Fruit fly (Drosophila melanogaster) whole organism, prepupa: Measurements from ENCODE around the gene CG31897.

Experiments
- Blimp-1 ChIP-seq: fragments of 200-800 bp; sonication (Bioruptor generic); optimal IDR thresholded peaks from 3 replicates; lab custom pipeline; 2017; ENCODE audit warnings: missing biosample characterization, missing genetic modification characterization, mild to moderate bottlenecking, moderate library complexity, missing genetic modification reagents
- CG10631 ChIP-seq: fragments of 200-800 bp; sonication (Bioruptor generic); optimal IDR thresholded peaks from 2 replicates; lab custom pipeline; 2016; ENCODE audit warnings: missing biosample characterization, missing genetic modification characterization
- CG11294 ChIP-seq: fragments of 200-800 bp; sonication (Bioruptor generic); IDR thresholded peaks from 2 replicates; pipeline ENCODE4 v1.3.6; 2022; ENCODE audit warnings: missing biosample characterization, missing genetic modification characterization
- CG11762 ChIP-seq: fragments of 200-800 bp; sonication (Bioruptor generic); optimal IDR thresholded peaks from 3 replicates; lab custom pipeline; 2016; ENCODE audit warnings: missing biosample characterization, missing genetic modification characterization; ENCODE audit not compliant: insufficient read depth
- CG11902 ChIP-seq: fragments of 200-800 bp; sonication (Bioruptor generic); optimal IDR thresholded peaks from 3 replicates; lab custom pipeline; 2016; ENCODE audit warnings: missing biosample characterization, missing genetic modification characterization
- CG15336 ChIP-seq: fragments of 200-800 bp; sonication (Bioruptor generic); IDR thresholded peaks from 2 replicates; pipeline ENCODE4 v1.3.6; 2022; ENCODE audit warnings: missing biosample characterization, missing genetic modification characterization
- CG1621 ChIP-seq: fragments of 200-800 bp; sonication (Bioruptor generic); optimal IDR thresholded peaks from 3 replicates; lab custom pipeline; 2018; ENCODE audit warnings: missing biosample characterization, mild to moderate bottlenecking, missing genetic modification characterization
- CG16779 ChIP-seq: fragments of 200-800 bp; sonication (Bioruptor generic); optimal IDR thresholded peaks from 3 replicates; lab custom pipeline; 2017; ENCODE audit warnings: missing biosample characterization, mild to moderate bottlenecking, missing genetic modification characterization
- CG3032 ChIP-seq: fragments of 200-800 bp; optimal IDR thresholded peaks from 2 replicates; lab custom pipeline; 2019; ENCODE audit warnings: missing biosample characterization, mild to moderate bottlenecking, missing genetic modification characterization, moderate library complexity
- CG31627 ChIP-seq: fragments of 200-800 bp; sonication (Bioruptor generic); optimal IDR thresholded peaks from 3 replicates; lab custom pipeline; 2016; ENCODE audit warnings: missing biosample characterization, missing genetic modification characterization
- CG34406 ChIP-seq: fragments of 200-800 bp; sonication (Bioruptor generic); optimal IDR thresholded peaks from 3 replicates; lab custom pipeline; 2016; ENCODE audit warnings: missing biosample characterization, missing genetic modification characterization
- CG3919 ChIP-seq: fragments of 200-800 bp; sonication (Bioruptor generic); optimal IDR thresholded peaks from 3 replicates; lab custom pipeline; 2016; ENCODE audit warnings: missing biosample characterization, missing genetic modification characterization
- CG4318 ChIP-seq: fragments of 200-800 bp; sonication (Bioruptor generic); optimal IDR thresholded peaks from 3 replicates; lab custom pipeline; 2017; ENCODE audit warnings: missing biosample characterization, mild to moderate bottlenecking, missing genetic modification characterization
- CG6163 ChIP-seq: fragments of 200-800 bp; sonication (Bioruptor generic); IDR thresholded peaks from 3 replicates; pipeline ENCODE4 v1.3.6; 2022; ENCODE audit warnings: missing biosample characterization, missing genetic modification characterization
- CG6276 ChIP-seq: fragments of 200-800 bp; sonication (Bioruptor generic); optimal IDR thresholded peaks from 2 replicates; lab custom pipeline; 2017; ENCODE audit warnings: missing biosample characterization, mild to moderate bottlenecking, missing genetic modification characterization
- CG6792 ChIP-seq: fragments of 200-800 bp; sonication (Bioruptor generic); optimal IDR thresholded peaks from 3 replicates; lab custom pipeline; 2016; ENCODE audit warnings: missing biosample characterization, missing genetic modification characterization
- CG6808 ChIP-seq: fragments of 200-800 bp; sonication (Bioruptor generic); optimal IDR thresholded peaks from 3 replicates; lab custom pipeline; 2017; ENCODE audit warnings: missing biosample characterization, missing genetic modification characterization, mild to moderate bottlenecking, moderate library complexity, missing genetic modification reagents
- CG6854 ChIP-seq: fragments of 200-800 bp; sonication (Bioruptor generic); optimal IDR thresholded peaks from 2 replicates; lab custom pipeline; 2017; ENCODE audit warnings: missing biosample characterization, mild to moderate bottlenecking, missing genetic modification characterization
- CG7368 ChIP-seq: fragments of 200-800 bp; sonication (Bioruptor generic); optimal IDR thresholded peaks from 3 replicates; lab custom pipeline; 2016; ENCODE audit warnings: missing biosample characterization, missing genetic modification characterization
- CG8119 ChIP-seq: fragments of 200-800 bp; sonication (Bioruptor generic); IDR thresholded peaks from 3 replicates; pipeline ENCODE4 v1.3.6; 2022; ENCODE audit warnings: missing biosample characterization, missing genetic modification characterization
- CG8319 ChIP-seq: fragments of 200-800 bp; sonication (Bioruptor generic); optimal IDR thresholded peaks from 3 replicates; lab custom pipeline; 2016; ENCODE audit warnings: missing biosample characterization, missing genetic modification characterization
- CG8632 ChIP-seq: fragments of 200-800 bp; sonication (Bioruptor generic); optimal IDR thresholded peaks from 3 replicates; lab custom pipeline; 2016; ENCODE audit warnings: missing biosample characterization, missing genetic modification characterization
- CG9139 ChIP-seq: fragments of 200-800 bp; sonication (Bioruptor generic); optimal IDR thresholded peaks from 3 replicates; lab custom pipeline; 2017; ENCODE audit warnings: missing biosample characterization, mild to moderate bottlenecking, missing genetic modification characterization
- Eip75B ChIP-seq: fragments of 200-800 bp; sonication (Bioruptor generic); optimal IDR thresholded peaks from 3 replicates; lab custom pipeline; 2016; ENCODE audit warnings: missing biosample characterization, missing genetic modification characterization
- Eip78C ChIP-seq: fragments of 200-800 bp; sonication (Bioruptor generic); peaks from one replicate; lab custom pipeline; 2016; ENCODE audit warnings: missing biosample characterization, missing genetic modification characterization
- Eip93F ChIP-seq: fragments of 200-800 bp; sonication (Bioruptor generic); optimal IDR thresholded peaks from 2 replicates; lab custom pipeline; 2016; ENCODE audit warnings: missing biosample characterization, mild to moderate bottlenecking, missing genetic modification characterization
- Ets21C ChIP-seq: fragments of 200-800 bp; sonication (Bioruptor generic); optimal IDR thresholded peaks from 3 replicates; lab custom pipeline; 2016; ENCODE audit warnings: missing biosample characterization, missing genetic modification characterization
- Hr38 ChIP-seq: sonication (Bioruptor generic); optimal IDR thresholded peaks from 2 replicates; lab custom pipeline; 2016; ENCODE audit warnings: missing biosample characterization, missing genetic modification characterization
- Hr39 ChIP-seq: fragments of 200-800 bp; sonication (Bioruptor generic); optimal IDR thresholded peaks from 2 replicates; lab custom pipeline; 2016; ENCODE audit warnings: missing biosample characterization, missing genetic modification characterization
- Hr4 ChIP-seq: fragments of 200-800 bp; sonication (Bioruptor generic); optimal IDR thresholded peaks from 3 replicates; lab custom pipeline; 2016; ENCODE audit warnings: missing biosample characterization, missing genetic modification characterization
- Lpt ChIP-seq: fragments of 200-800 bp; sonication (Bioruptor generic); optimal IDR thresholded peaks from 3 replicates; lab custom pipeline; 2016; ENCODE audit warnings: missing biosample characterization, missing genetic modification characterization
- OdsH ChIP-seq: fragments of 200-800 bp; sonication (Bioruptor generic); optimal IDR thresholded peaks from 3 replicates; lab custom pipeline; 2016; ENCODE audit warnings: missing biosample characterization, missing genetic modification characterization
- Sox102F ChIP-seq: fragments of 200-800 bp; sonication (Bioruptor generic); optimal IDR thresholded peaks from 2 replicates; lab custom pipeline; 2016; ENCODE audit warnings: missing biosample characterization, mild to moderate bottlenecking, missing genetic modification characterization
- Sox15 ChIP-seq: fragments of 200-800 bp; sonication (Bioruptor generic); optimal IDR thresholded peaks from 3 replicates; lab custom pipeline; 2016; ENCODE audit warnings: missing biosample characterization, missing genetic modification characterization
- acj6 ChIP-seq: fragments of 200-800 bp; sonication (Bioruptor generic); optimal IDR thresholded peaks from 3 replicates; lab custom pipeline; 2016; ENCODE audit warnings: missing biosample characterization, missing genetic modification characterization
- cyc ChIP-seq: fragments of 200-800 bp; sonication (Bioruptor generic); optimal IDR thresholded peaks from 3 replicates; lab custom pipeline; 2016; ENCODE audit warnings: missing biosample characterization, missing genetic modification characterization
- dsx ChIP-seq: fragments of 200-800 bp; optimal IDR thresholded peaks from 3 replicates; lab custom pipeline; 2019; ENCODE audit warnings: missing biosample characterization, mild to moderate bottlenecking, missing genetic modification characterization, moderate library complexity; ENCODE audit not compliant: poor library complexity, severe bottlenecking
- eg ChIP-seq: fragments of 200-800 bp; sonication (Bioruptor generic); IDR thresholded peaks from 3 replicates; pipeline ENCODE4 v1.3.6; 2022; ENCODE audit warnings: missing biosample characterization, missing genetic modification characterization
- esn ChIP-seq: fragments of 200-800 bp; sonication (Bioruptor generic); optimal IDR thresholded peaks from 2 replicates; lab custom pipeline; 2016; ENCODE audit warnings: missing biosample characterization, mild to moderate bottlenecking, missing genetic modification characterization, moderate library complexity
- fkh ChIP-seq: fragments of 200-800 bp; sonication (Bioruptor generic); optimal IDR thresholded peaks from 3 replicates; lab custom pipeline; 2017; ENCODE audit warnings: missing biosample characterization, mild to moderate bottlenecking, missing genetic modification characterization, moderate library complexity
- lz ChIP-seq: fragments of 200-800 bp; sonication (Bioruptor generic); optimal IDR thresholded peaks from 3 replicates; lab custom pipeline; 2016; ENCODE audit warnings: missing biosample characterization, missing genetic modification characterization
- pdm3 ChIP-seq: fragments of 200-800 bp; sonication (Bioruptor generic); optimal IDR thresholded peaks from 3 replicates; lab custom pipeline; 2016; ENCODE audit warnings: missing biosample characterization, missing genetic modification characterization
- salr ChIP-seq, 2 experiments: fragments of 200-800 bp; sonication (Bioruptor generic); optimal IDR thresholded peaks; 3 replicates each; lab custom pipeline; 2016 to 2018; ENCODE audit warnings: missing biosample characterization in 2 of 2, missing genetic modification characterization in 2 of 2, mild to moderate bottlenecking in 1 of 2
- spab ChIP-seq: fragments of 200-800 bp; sonication (Bioruptor generic); optimal IDR thresholded peaks from 2 replicates; lab custom pipeline; 2017; ENCODE audit warnings: missing biosample characterization, mild to moderate bottlenecking, missing genetic modification characterization, missing genetic modification reagents
- ss ChIP-seq, 2 experiments: fragments of 200-800 bp; sonication (Bioruptor generic); optimal IDR thresholded peaks; 2 replicates in 1 of 2; 3 replicates in 1 of 2; lab custom pipeline; 2017 to 2018; ENCODE audit warnings: mild to moderate bottlenecking in 2 of 2, missing biosample characterization in 2 of 2, missing genetic modification characterization in 2 of 2, moderate library complexity in 1 of 2
- svp ChIP-seq: fragments of 200-800 bp; sonication (Bioruptor generic); peaks from one replicate; lab custom pipeline; 2016; ENCODE audit warnings: missing biosample characterization, missing genetic modification characterization
- topi ChIP-seq: fragments of 200-800 bp; sonication (Bioruptor generic); optimal IDR thresholded peaks from 3 replicates; lab custom pipeline; 2016; ENCODE audit warnings: missing biosample characterization, missing genetic modification characterization

CG31897 gene

DNA sequence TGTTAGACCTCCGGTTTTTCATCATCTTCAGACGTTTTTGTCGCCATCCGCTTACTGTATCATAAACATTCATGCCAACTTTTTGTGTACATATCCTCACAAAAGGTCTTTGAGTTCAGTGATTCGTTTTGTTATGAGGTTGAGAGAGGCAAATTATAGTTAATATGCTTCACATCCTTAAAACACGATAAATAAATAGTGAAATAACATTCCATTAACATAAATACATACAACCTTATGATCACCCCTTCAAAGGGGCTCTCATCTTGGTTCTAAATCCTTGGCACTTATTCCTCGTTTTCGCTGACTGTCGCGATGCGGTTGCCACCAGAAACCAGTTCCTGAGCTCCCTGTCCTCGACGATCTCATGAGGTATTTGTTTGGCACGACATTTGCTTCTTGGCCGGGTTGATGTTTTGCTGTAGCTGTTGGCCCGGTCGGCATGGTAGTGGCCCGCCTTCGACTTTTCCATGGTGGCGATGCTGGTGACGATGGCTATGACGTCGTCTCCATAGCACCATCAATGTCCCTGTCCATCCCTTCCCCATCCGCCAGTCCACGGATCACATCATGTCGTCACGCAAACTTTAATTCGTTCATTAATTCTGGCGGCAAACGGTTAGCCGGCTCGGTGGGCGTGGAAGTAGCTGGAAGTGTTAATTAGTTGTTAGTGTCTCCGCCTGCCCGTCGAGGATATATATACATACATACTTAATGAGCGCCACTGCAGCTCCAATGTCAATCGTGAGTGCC, 26.9 kb downstream of the CG31897 start (continued):
- TF ChIP-seq dsx (GFP tag; lab: Kevin White, UChicago) = no peak
- no peak for TF ChIP-seq CG6276 (GFP tag; lab: Kevin White, UChicago)
- peak; percentile 41 for TF ChIP-seq esn (GFP tag; lab: Kevin White, UChicago)
- TF ChIP-seq Hr4 (GFP tag; lab: Kevin White, UChicago) = no peak
- no peak for TF ChIP-seq CG11762 (GFP tag; lab: Kevin White, UChicago)
- peak; percentile 21 for TF ChIP-seq CG10631 (GFP tag; lab: Kevin White, UChicago)
- TF ChIP-seq Eip93F = no peak

DNA sequence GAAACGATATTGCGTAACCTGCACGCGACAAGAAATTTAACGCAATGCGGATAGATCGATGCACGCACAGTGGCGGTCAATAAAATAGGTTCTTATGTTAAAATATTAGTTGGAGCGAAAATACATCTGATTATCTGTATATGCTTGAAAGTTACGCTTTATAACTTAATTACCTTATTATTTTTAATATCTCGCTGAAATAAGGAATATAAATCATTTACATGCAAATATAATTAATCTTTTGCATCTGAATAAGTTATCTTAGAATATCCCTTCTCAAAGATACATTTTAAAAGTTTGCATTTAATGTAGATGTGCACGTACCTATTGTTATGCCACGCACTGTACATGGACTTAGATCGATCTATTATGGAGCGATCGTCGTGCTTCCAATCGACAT, 29.4 kb downstream of the CG31897 start:
- peak; percentile 48 for TF ChIP-seq esn (GFP tag; lab: Kevin White, UChicago)
- TF ChIP-seq CG6276 (GFP tag; lab: Kevin White, UChicago) = peak; percentile 64
- no peak for TF ChIP-seq Eip93F
- peak; percentile 49 for TF ChIP-seq CG1621 (tag; lab: Kevin White, UChicago)
- peak; percentile 1 for TF ChIP-seq CG11902 (GFP tag; lab: Kevin White, UChicago)
- TF ChIP-seq ss (GFP tag; optimal IDR thresholded peaks at IDR 0.05; lab: Kevin White, UChicago) = peak; percentile 54 to 57
- TF ChIP-seq CG11294 (GFP tag; lab: Robert Waterston, UW) = no peak
- TF ChIP-seq Sox15 (GFP tag; lab: Kevin White, UChicago) = no peak
- TF ChIP-seq CG7368 (GFP tag; lab: Kevin White, UChicago) = no peak
- TF ChIP-seq Blimp-1 = no peak
- peak; percentile 36 for TF ChIP-seq topi (GFP tag; lab: Kevin White, UChicago)
- TF ChIP-seq Hr39 (GFP tag; lab: Kevin White, UChicago) = peak; percentile 38
- TF ChIP-seq spab (GFP tag; lab: Kevin White, UChicago) = peak; percentile 51
- peak; percentile 53 for TF ChIP-seq CG34406
- peak; percentile 85 for TF ChIP-seq CG8119 (GFP tag; lab: Robert Waterston, UW)
- TF ChIP-seq lz (GFP tag; lab: Kevin White, UChicago) = peak; percentile 40
- peak; percentile 74 for TF ChIP-seq CG6808 (GFP tag; lab: Kevin White, UChicago)
- TF ChIP-seq CG9139 (GFP tag; lab: Kevin White, UChicago) = peak; percentile 7
- TF ChIP-seq OdsH (GFP tag; lab: Kevin White, UChicago) = peak; percentile 65
- TF ChIP-seq Sox102F (GFP tag; lab: Kevin White, UChicago) = no peak
- TF ChIP-seq CG3919 = peak; percentile 66
- peak; percentile 59; the same call in 2 of the 3 replicates for TF ChIP-seq CG6163 (GFP tag; lab: Robert Waterston, UW)
- peak in 1 of 2 experiments; percentile 72 for TF ChIP-seq salr (GFP tag; optimal IDR thresholded peaks at IDR 0.05; lab: Kevin White, UChicago)
- TF ChIP-seq CG15336 (GFP tag; lab: Robert Waterston, UW) = peak; percentile 77
- TF ChIP-seq CG3032 (tag; lab: Kevin White, UChicago) = peak; percentile 79
- 0 out of 3 replicates have a peak, but pooled peaks have one; percentile 40 for TF ChIP-seq eg (GFP tag; lab: Robert Waterston, UW)
- peak; percentile 65 for TF ChIP-seq dsx (GFP tag; lab: Kevin White, UChicago)
- peak; percentile 26 for TF ChIP-seq CG4318 (GFP tag; lab: Kevin White, UChicago)
- TF ChIP-seq pdm3 = peak; percentile 59
- peak; percentile 72 for TF ChIP-seq svp (GFP tag; lab: Kevin White, UChicago)
- TF ChIP-seq Hr38 (GFP tag; lab: Kevin White, UChicago) = no peak
- peak; percentile 51 for TF ChIP-seq CG16779 (tag; lab: Kevin White, UChicago)
- peak; percentile 35 for TF ChIP-seq CG6792 (GFP tag; lab: Kevin White, UChicago)
- TF ChIP-seq Eip75B (GFP tag; lab: Kevin White, UChicago) = peak; percentile 55
- TF ChIP-seq Ets21C (GFP tag; lab: Kevin White, UChicago) = no peak
- TF ChIP-seq CG10631 (GFP tag; lab: Kevin White, UChicago) = peak; percentile 70
- TF ChIP-seq CG8319 (GFP tag; lab: Kevin White, UChicago) = no peak
- TF ChIP-seq CG11762 (GFP tag; lab: Kevin White, UChicago) = peak; percentile 36
- TF ChIP-seq Hr4 (GFP tag; lab: Kevin White, UChicago) = peak; percentile 66
- peak; percentile 93 for TF ChIP-seq Eip78C (GFP tag; lab: Kevin White, UChicago)
- peak; percentile 47 for TF ChIP-seq CG8632 (GFP tag; lab: Kevin White, UChicago)
- TF ChIP-seq CG31627 (GFP tag; lab: Kevin White, UChicago) = peak; percentile 25
- peak; percentile 63 for TF ChIP-seq Lpt (GFP tag; lab: Kevin White, UChicago)
- peak; percentile 6 for TF ChIP-seq cyc (GFP tag; lab: Kevin White, UChicago)
- no peak for TF ChIP-seq fkh (GFP tag; lab: Kevin White, UChicago)
- peak; percentile 62 for TF ChIP-seq acj6 (GFP tag; lab: Kevin White, UChicago)
- no peak for TF ChIP-seq CG6854 (GFP tag; lab: Kevin White, UChicago)
